Worm (Caenorhabditis elegans) whole organism, L4/young adult: ENCODE results near the gene dis-3.

ENCODE experiments used
- W03F9.2 ChIP-seq: fragments of 150-350 bp; optimal IDR thresholded peaks from 2 replicates; lab custom pipeline; 2014; ENCODE audit warnings: missing biosample characterization, missing genetic modification characterization
- dao-5 ChIP-seq: sonication (generic microtip); optimal IDR thresholded peaks from 2 replicates; lab custom pipeline; 2016; ENCODE audit warnings: missing genotype, missing genetic modification characterization, moderate library complexity, missing compliant biosample characterization
- him-1 ChIP-seq: sonication (generic microtip); optimal IDR thresholded peaks from 2 replicates; lab custom pipeline; 2016; ENCODE audit warnings: missing genotype, missing genetic modification reagents, missing genetic modification characterization, missing compliant biosample characterization

The dis-3 gene

ce11 chrIV:10075034-10075510, 21.9 kb upstream of the dis-3 start, which contains the start of the genes ttbk-4 and W01B6.4:
TSS of gene ttbk-4 (minus strand) at chrIV:10075134.
TSS of gene W01B6.4 (plus strand) at chrIV:10075460.
- no peak for TF ChIP-seq dao-5 (tag; lab: Kevin White, UChicago)
- no peak for TF ChIP-seq him-1 (tag; lab: Kevin White, UChicago)
- no peak for TF ChIP-seq W03F9.2

- TF ChIP-seq him-1 (tag; lab: Kevin White, UChicago): no peak
- no peak for TF ChIP-seq W03F9.2
- no peak for TF ChIP-seq dao-5 (tag; lab: Kevin White, UChicago)
Measured at ce11 chrIV:10075899-10076298, 21.1 kb upstream of the dis-3 start, which contains the start of gene W01B6.5. TSS of gene W01B6.5 (plus strand) at chrIV:10076199.

ce11 chrIV:10078003-10078402, 19.0 kb upstream of the dis-3 start:
- TF ChIP-seq dao-5 (tag; lab: Kevin White, UChicago) (no peak), W03F9.2 (no peak), him-1 (tag; lab: Kevin White, UChicago) (no peak)

DNA sequence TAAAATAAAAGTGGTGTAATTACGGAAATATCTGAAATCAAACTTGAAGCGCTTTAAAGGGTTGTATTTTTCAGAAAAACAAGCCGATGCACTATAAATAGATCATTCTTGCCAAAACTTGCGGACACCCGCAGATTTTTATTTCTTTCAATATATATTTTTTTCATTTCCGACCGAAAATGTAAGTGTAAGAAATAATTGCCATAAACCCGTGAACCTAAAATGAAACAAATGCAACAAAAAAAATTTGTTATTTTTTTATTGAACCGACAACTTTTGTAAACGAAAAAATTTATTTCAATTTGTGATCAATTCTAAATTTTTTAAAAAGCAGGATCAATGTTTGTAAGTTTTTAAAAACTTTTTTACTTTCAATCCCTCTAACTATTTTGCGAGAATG, 16.2 kb upstream of the dis-3 start, which contains the start of gene W01B6.6:
Gene W01B6.6, plus strand, starts transcription at position 301 of the 400 bp plus-strand sequence.
- TF ChIP-seq W03F9.2 (no peak), dao-5 (tag; lab: Kevin White, UChicago) (no peak), him-1 (tag; lab: Kevin White, UChicago) (no peak)

ce11 chrIV:10084323-10084959, 12.6 kb upstream of the dis-3 start, which contains the start of gene W01B6.8:
TSS of gene W01B6.8 (minus strand) at chrIV:10084373.
- TF ChIP-seq him-1 (tag; lab: Kevin White, UChicago) (no peak), W03F9.2 (no peak), dao-5 (tag; lab: Kevin White, UChicago) (no peak)

ce11 chrIV:10085401-10086187, 11.4 kb upstream of the dis-3 start, which contains the start of the genes col-2 and ndc-80:
TSS of gene col-2 (minus strand) at chrIV:10085451.
TSS of gene ndc-80 (plus strand) at chrIV:10086137.
- TF ChIP-seq him-1 (tag; lab: Kevin White, UChicago): no peak
- no peak for TF ChIP-seq W03F9.2
- no peak for TF ChIP-seq dao-5 (tag; lab: Kevin White, UChicago)

DNA sequence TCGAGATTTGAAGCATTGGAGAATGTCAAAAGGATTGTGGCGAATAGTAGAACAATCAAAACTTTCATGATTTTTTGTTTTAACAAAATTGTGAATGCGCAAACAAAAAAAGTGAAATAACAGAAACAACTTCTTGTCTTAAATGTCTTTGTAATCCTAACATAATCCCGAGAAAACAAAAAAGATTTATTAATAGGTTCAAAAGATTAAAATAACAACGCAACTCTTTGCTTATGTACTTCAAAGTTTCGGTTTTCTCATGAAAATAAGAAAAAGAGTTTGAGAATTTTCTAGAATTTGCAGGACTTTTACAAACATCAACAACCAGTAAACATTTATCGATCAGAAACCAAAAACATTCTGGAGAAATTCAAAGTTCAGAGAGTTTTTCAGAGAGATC, 7.2 kb upstream of the dis-3 start, which contains the start of gene ttr-39:
Gene ttr-39, minus strand, starts transcription at position 101 of the 400 bp plus-strand sequence.
- TF ChIP-seq W03F9.2: no peak
- TF ChIP-seq dao-5 (tag; lab: Kevin White, UChicago): no peak
- no peak for TF ChIP-seq him-1 (tag; lab: Kevin White, UChicago)

DNA sequence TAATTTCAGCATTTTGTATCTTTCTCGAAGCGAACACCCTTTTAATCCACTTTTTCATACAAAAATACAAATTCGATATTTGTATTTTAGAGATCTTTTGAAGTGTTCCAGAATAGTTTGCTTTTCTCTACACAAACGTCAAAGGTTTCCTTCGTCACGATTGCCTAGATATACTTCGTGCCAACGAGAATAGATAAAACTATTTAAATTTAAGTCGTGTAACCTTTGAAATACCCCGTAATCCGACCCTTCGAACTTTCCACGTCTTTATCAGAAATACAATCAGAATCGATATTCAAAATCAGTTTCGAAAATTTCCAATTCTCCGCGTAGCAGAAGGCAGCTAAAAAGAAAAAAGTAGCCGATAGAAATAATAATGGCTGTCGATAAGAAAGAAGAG, 6.6 kb upstream of the dis-3 start, which contains the start of gene ttbk-5:
Gene ttbk-5, plus strand, starts transcription at position 301 of the 400 bp plus-strand sequence.
- TF ChIP-seq him-1 (tag; lab: Kevin White, UChicago) (no peak), dao-5 (tag; lab: Kevin White, UChicago) (no peak), W03F9.2 (no peak)

DNA sequence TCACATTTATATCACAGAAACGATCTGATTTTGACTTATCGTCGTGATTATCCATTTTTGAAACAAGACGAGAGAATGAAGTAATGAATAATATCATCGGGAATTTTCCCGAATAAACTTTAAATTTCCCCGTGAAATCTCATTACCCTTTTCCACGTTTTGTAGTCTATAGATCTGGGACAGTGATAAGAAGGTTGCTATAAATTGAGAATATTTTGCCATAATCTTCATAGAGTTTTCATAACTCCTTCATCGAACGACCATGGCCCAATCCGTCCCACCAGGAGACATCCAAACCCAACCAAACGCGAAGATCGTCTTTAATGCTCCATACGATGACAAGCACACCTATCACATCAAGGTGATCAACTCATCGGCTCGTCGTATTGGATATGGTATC, 1.8 kb upstream of the dis-3 start, which contains the start of the genes C04G2.5 and msp-36:
Gene C04G2.5, minus strand, starts transcription at position 101 of the 400 bp plus-strand sequence.
Gene msp-36, plus strand, starts transcription at position 263 of the 400 bp plus-strand sequence.
- TF ChIP-seq him-1 (tag; lab: Kevin White, UChicago): no peak
- no peak for TF ChIP-seq W03F9.2

ce11 chrIV:10110417-10110816, 13.4 kb downstream of the dis-3 start, which contains the start of gene egl-38:
TSS of gene egl-38 (minus strand) at chrIV:10110517.
- TF ChIP-seq him-1 (tag; lab: Kevin White, UChicago): no peak
- TF ChIP-seq W03F9.2: no peak
- TF ChIP-seq dao-5 (tag; lab: Kevin White, UChicago): no peak

DNA sequence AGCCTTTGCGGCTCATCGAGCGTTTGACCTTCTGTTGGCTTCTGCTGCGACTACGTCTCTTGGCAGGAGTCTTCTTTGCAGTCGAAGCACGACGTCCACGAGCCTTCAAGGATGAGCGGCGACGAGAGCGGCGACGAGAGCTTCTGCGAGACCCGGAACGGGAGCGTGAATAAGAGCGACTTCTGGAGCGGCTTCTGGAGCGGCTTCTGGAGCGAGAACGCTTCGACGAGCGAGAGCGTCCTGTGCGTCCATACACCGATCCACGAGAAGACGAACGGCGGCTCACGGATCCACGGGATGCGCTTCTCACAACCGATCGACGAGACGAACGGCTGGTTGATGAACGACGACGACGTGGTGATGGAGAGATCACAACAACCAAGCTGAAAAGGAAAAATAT, 13.9 kb downstream of the dis-3 start:
- TF ChIP-seq dao-5 (tag; lab: Kevin White, UChicago): no peak
- no peak for TF ChIP-seq W03F9.2
- TF ChIP-seq him-1 (tag; lab: Kevin White, UChicago): no peak

DNA sequence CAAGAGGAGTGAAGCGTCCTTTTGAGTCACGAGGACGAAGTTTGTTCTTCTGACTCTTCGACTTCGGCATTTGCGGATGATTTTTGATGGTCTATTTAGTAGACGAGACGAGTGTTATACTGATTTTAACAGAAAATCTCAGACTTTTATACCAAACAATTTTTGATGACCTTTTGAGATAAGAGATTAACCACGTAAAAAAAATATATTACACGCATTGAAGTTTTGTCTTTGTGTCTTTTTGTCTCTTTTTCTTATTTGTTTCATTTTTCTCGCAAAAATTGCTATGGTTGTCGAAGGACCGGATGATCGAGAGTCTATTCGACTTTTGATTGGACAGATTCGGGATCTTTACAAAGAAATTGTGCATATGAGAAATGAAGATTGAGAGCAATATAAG, 14.4 kb downstream of the dis-3 start, which contains the start of gene spch-1:
Gene spch-1, minus strand, starts transcription at position 101 of the 400 bp plus-strand sequence.
- no peak for TF ChIP-seq him-1 (tag; lab: Kevin White, UChicago)

DNA sequence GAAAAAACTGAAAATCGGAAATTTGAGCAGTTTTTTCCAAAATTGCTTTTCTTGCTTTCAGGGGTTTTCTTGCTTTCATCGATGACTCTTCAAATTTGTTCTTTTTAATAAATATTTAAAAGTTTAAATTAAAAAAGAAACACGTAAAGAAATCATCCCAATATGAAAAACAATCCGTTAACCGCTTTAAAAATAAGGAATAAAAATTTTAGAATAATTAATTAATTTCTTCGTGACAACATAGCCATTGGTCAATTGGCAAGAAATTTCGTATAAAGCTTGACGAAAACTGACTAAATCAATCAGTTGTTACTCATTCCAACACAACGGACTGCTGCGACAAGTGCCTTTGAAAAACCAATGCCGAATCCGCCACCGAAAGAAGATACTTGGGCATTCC, 15.6 kb downstream of the dis-3 start, which contains the start of gene nsph-3.2:
Gene nsph-3.2, plus strand, starts transcription at position 301 of the 400 bp plus-strand sequence.
- no peak for TF ChIP-seq W03F9.2
- TF ChIP-seq dao-5 (tag; lab: Kevin White, UChicago): no peak
- no peak for TF ChIP-seq him-1 (tag; lab: Kevin White, UChicago)
